Worm (Caenorhabditis elegans) whole organism, L1 larva: ENCODE data around the gene sri-9.

Experiments
- C16A3.4 ChIP-seq: fragments of 150-350 bp; optimal IDR thresholded peaks from 2 replicates; lab custom pipeline; 2014; ENCODE audit warnings: missing biosample characterization, missing genetic modification characterization
- C34B4.2 ChIP-seq: sonication (generic microtip); optimal IDR thresholded peaks from 2 replicates; lab custom pipeline; 2017; ENCODE audit warnings: mild to moderate bottlenecking, missing genetic modification characterization, missing compliant biosample characterization
- Y116A8C.19 ChIP-seq: sonication (generic microtip); optimal IDR thresholded peaks from 2 replicates; lab custom pipeline; 2016; ENCODE audit warnings: missing compliant biosample characterization, missing genetic modification characterization, borderline replicate concordance
- aha-1 ChIP-seq: fragments of 150-350 bp; optimal IDR thresholded peaks from 2 replicates; lab custom pipeline; 2014; ENCODE audit warnings: missing biosample characterization, missing genetic modification characterization
- dpl-1 ChIP-seq, 3 experiments: fragments of 150-350 bp in 2 of 3; sonication (generic microtip) in 1 of 3; optimal IDR thresholded peaks; 2 replicates each; lab custom pipeline; 2014 to 2017; ENCODE audit warnings: missing biosample characterization in 3 of 3, missing genetic modification characterization in 3 of 3, missing genetic modification reagents in 3 of 3
- efl-1 ChIP-seq, 4 experiments: fragments of 150-350 bp; optimal IDR thresholded peaks in 3 of 4; peaks in 1 of 4; 1 replicate in 1 of 4; 2 replicates in 3 of 4; lab custom pipeline; 2014; ENCODE audit warnings: missing biosample characterization in 2 of 4, missing genetic modification characterization in 2 of 4, missing genetic modification reagents in 2 of 4
- efl-3 ChIP-seq: fragments of 200-800 bp; sonication (Bioruptor generic); optimal IDR thresholded peaks from 2 replicates; lab custom pipeline; 2018; ENCODE audit warnings: mild to moderate bottlenecking, missing genetic modification characterization, missing compliant biosample characterization
- egl-13 ChIP-seq: sonication (generic microtip); optimal IDR thresholded peaks from 2 replicates; lab custom pipeline; 2016; ENCODE audit warnings: missing genotype, missing genetic modification reagents, missing genetic modification characterization, missing compliant biosample characterization
- egl-27 ChIP-seq, 2 experiments: fragments of 150-350 bp in 1 of 2; sonication (generic microtip); optimal IDR thresholded peaks; 3 replicates each; lab custom pipeline; 2017 to 2018; ENCODE audit warnings: missing biosample characterization in 2 of 2, missing genetic modification characterization in 2 of 2, missing genetic modification reagents in 2 of 2
- elt-2 ChIP-seq: sonication (generic microtip); optimal IDR thresholded peaks from 2 replicates; lab custom pipeline; 2016; ENCODE audit warnings: missing genetic modification characterization, mild to moderate bottlenecking, inconsistent platforms, missing compliant biosample characterization, missing genetic modification reagents
- fkh-8 ChIP-seq: sonication (generic microtip); optimal IDR thresholded peaks from 2 replicates; lab custom pipeline; 2016; ENCODE audit warnings: mild to moderate bottlenecking, missing genetic modification characterization, missing compliant biosample characterization
- hlh-17 ChIP-seq: fragments of 200-800 bp; sonication (Bioruptor generic); optimal IDR thresholded peaks from 2 replicates; lab custom pipeline; 2018; ENCODE audit warnings: missing genetic modification characterization, mild to moderate bottlenecking, missing compliant biosample characterization, moderate library complexity, borderline replicate concordance
- hpl-2 ChIP-seq: fragments of 150-350 bp; optimal IDR thresholded peaks from 2 replicates; lab custom pipeline; 2014; ENCODE audit warnings: missing biosample characterization, missing genetic modification reagents, missing genetic modification characterization
- irx-1 ChIP-seq: sonication (generic microtip); optimal IDR thresholded peaks from 2 replicates; lab custom pipeline; 2016; ENCODE audit warnings: missing genetic modification characterization, missing compliant biosample characterization
- isw-1 ChIP-seq: fragments of 200-800 bp; sonication (Bioruptor generic); IDR thresholded peaks from 2 replicates; pipeline ENCODE4 v1.3.6; 2022; ENCODE audit warnings: missing genetic modification characterization, missing compliant biosample characterization
- lin-13 ChIP-seq: fragments of 150-350 bp; optimal IDR thresholded peaks from 2 replicates; lab custom pipeline; 2014; ENCODE audit warnings: missing biosample characterization, missing genetic modification reagents, missing genetic modification characterization
- lin-14 ChIP-seq: fragments of 200-800 bp; sonication (Bioruptor generic); optimal IDR thresholded peaks from 2 replicates; lab custom pipeline; 2018; ENCODE audit warnings: mild to moderate bottlenecking, missing genetic modification characterization, moderate library complexity, missing compliant biosample characterization
- lsy-2 ChIP-seq, 2 experiments: fragments of 150-350 bp; optimal IDR thresholded peaks; 2 replicates each; lab custom pipeline; 2014; ENCODE audit warnings: missing biosample characterization in 2 of 2, missing genetic modification characterization in 2 of 2
- mab-9 ChIP-seq: fragments of 200-800 bp; sonication (Bioruptor generic); IDR thresholded peaks from 2 replicates; pipeline ENCODE4 v1.3.6; 2022; ENCODE audit warnings: missing genetic modification reagents, missing genetic modification characterization, missing compliant biosample characterization
- mep-1 ChIP-seq: fragments of 150-350 bp; optimal IDR thresholded peaks from 2 replicates; lab custom pipeline; 2014; ENCODE audit warnings: missing biosample characterization, missing genetic modification characterization
- nhr-12 ChIP-seq: sonication (generic microtip); optimal IDR thresholded peaks from 2 replicates; lab custom pipeline; 2017; ENCODE audit warnings: missing biosample characterization, missing genetic modification characterization
- nhr-85 ChIP-seq: sonication (generic microtip); peaks from one replicate; lab custom pipeline; 2016; ENCODE audit warnings: missing genetic modification characterization, inconsistent platforms, missing compliant biosample characterization
- nhr-90 ChIP-seq: sonication (generic microtip); optimal IDR thresholded peaks from 2 replicates; lab custom pipeline; 2016; ENCODE audit warnings: mild to moderate bottlenecking, missing genetic modification characterization, missing compliant biosample characterization; ENCODE audit not compliant: poor library complexity
- pag-3 ChIP-seq: sonication (generic microtip); optimal IDR thresholded peaks from 2 replicates; lab custom pipeline; 2017; ENCODE audit warnings: missing genetic modification characterization, mild to moderate bottlenecking, missing compliant biosample characterization, antibody characterized with exemption, borderline replicate concordance; ENCODE audit not compliant: insufficient read depth
- pax-3 ChIP-seq: fragments of 200-800 bp; sonication (Bioruptor generic); optimal IDR thresholded peaks from 2 replicates; lab custom pipeline; 2018; ENCODE audit warnings: mild to moderate bottlenecking, missing genetic modification characterization, moderate library complexity, missing compliant biosample characterization
- pqm-1 ChIP-seq: sonication (generic microtip); optimal IDR thresholded peaks from 3 replicates; lab custom pipeline; 2017; ENCODE audit warnings: missing biosample characterization, missing genetic modification characterization
- rnt-1 ChIP-seq: sonication (generic microtip); optimal IDR thresholded peaks from 2 replicates; lab custom pipeline; 2016; ENCODE audit warnings: mild to moderate bottlenecking, missing genetic modification characterization, moderate library complexity, missing compliant biosample characterization
- skn-1 ChIP-seq: fragments of 150-350 bp; optimal IDR thresholded peaks from 2 replicates; lab custom pipeline; 2014; ENCODE audit warnings: missing biosample characterization, missing genetic modification characterization
- snpc-4 ChIP-seq: fragments of 150-350 bp; optimal IDR thresholded peaks from 2 replicates; lab custom pipeline; 2014; ENCODE audit warnings: missing biosample characterization, missing genetic modification characterization
- sox-4 ChIP-seq: sonication (generic microtip); optimal IDR thresholded peaks from 2 replicates; lab custom pipeline; 2016; ENCODE audit warnings: missing genetic modification characterization, missing compliant biosample characterization
- sptf-1 ChIP-seq: fragments of 150-350 bp; optimal IDR thresholded peaks from 2 replicates; lab custom pipeline; 2014; ENCODE audit warnings: missing biosample characterization, missing genetic modification characterization
- swsn-7 ChIP-seq: sonication (generic microtip); optimal IDR thresholded peaks from 2 replicates; lab custom pipeline; 2016; ENCODE audit warnings: missing genetic modification characterization, missing compliant biosample characterization
- tbx-2 ChIP-seq: sonication (generic microtip); optimal IDR thresholded peaks from 2 replicates; lab custom pipeline; 2016; ENCODE audit warnings: missing genetic modification characterization, missing compliant biosample characterization
- unc-86 ChIP-seq: sonication (generic microtip); optimal IDR thresholded peaks from 2 replicates; lab custom pipeline; 2016; ENCODE audit warnings: missing genetic modification characterization, missing compliant biosample characterization
- ztf-4 ChIP-seq: fragments of 150-350 bp; optimal IDR thresholded peaks from 2 replicates; lab custom pipeline; 2014; ENCODE audit warnings: missing biosample characterization, missing genetic modification characterization

sri-9 gene

ce11 chrV:17000635-17001034 is 632 bp upstream of the sri-9 start:
- TF ChIP-seq efl-3 (no peak), ztf-4 (tag; lab: Kevin White, UChicago) (no peak), egl-13 (tag; lab: Kevin White, UChicago) (no peak), pag-3 (tag; lab: Kevin White, UChicago) (no peak)
- TF ChIP-seq, all 84 proteins: peak for 0

ce11 chrV:17005189-17005588 is 3.9 kb downstream of the sri-9 start, which contains the start of gene srh-131:
Gene srh-131, plus strand, starts transcription at chrV:17005489.
- TF ChIP-seq irx-1 (tag; lab: Kevin White, UChicago): no peak
- TF ChIP-seq rnt-1 (tag; lab: Kevin White, UChicago): no peak
- TF ChIP-seq egl-13 (tag; lab: Kevin White, UChicago): no peak
- no peak for TF ChIP-seq mab-9 (GFP tag; lab: Robert Waterston, UW)
- TF ChIP-seq ztf-4 (tag; lab: Kevin White, UChicago): no peak
- no peak for TF ChIP-seq hlh-17 (GFP tag; lab: Kevin White, UChicago)
- TF ChIP-seq hpl-2 (GFP tag; lab: Kevin White, UChicago): no peak
- no peak for TF ChIP-seq C34B4.2 (tag; lab: Kevin White, UChicago)
- no peak for TF ChIP-seq tbx-2 (tag; lab: Kevin White, UChicago)
- no peak for TF ChIP-seq fkh-8 (tag; lab: Kevin White, UChicago)
- no peak for TF ChIP-seq dpl-1 (GFP tag; optimal IDR thresholded peaks at IDR 0.05; lab: Kevin White, UChicago)

- TF ChIP-seq pag-3 (tag; lab: Kevin White, UChicago) (no peak), mep-1 (tag; lab: Kevin White, UChicago) (no peak), egl-27 (tag; optimal IDR thresholded peaks at IDR 0.05; lab: Kevin White, UChicago) (no peak), lin-14 (no peak), pax-3 (tag; lab: Kevin White, UChicago) (no peak), sox-4 (tag; lab: Kevin White, UChicago) (no peak), Y116A8C.19 (no peak), unc-86 (tag; lab: Kevin White, UChicago) (no peak), C16A3.4 (tag; lab: Kevin White, UChicago) (no peak), efl-1 (optimal IDR thresholded peaks at IDR 0.05; lab: Kevin White, UChicago) (no peak), efl-1 (GFP tag; optimal IDR thresholded peaks at IDR 0.05 in 1 of 2; lab: Kevin White, UChicago) (no peak), elt-2 (tag; lab: Kevin White, UChicago) (no peak), sptf-1 (tag; lab: Kevin White, UChicago) (no peak), isw-1 (no peak)
- TF ChIP-seq, all 84 proteins: peak for 0
These were observed 7.0 kb downstream of the sri-9 start, which contains the start of gene sri-69 for ce11 chrV:17008302-17008701. Gene sri-69, minus strand, starts transcription at chrV:17008402.

ce11 chrV:17009342-17010064 is 8.2 kb downstream of the sri-9 start, which contains the start of the genes clc-12 and clec-240:
Gene clc-12, minus strand, starts transcription at chrV:17009388.
Gene clec-240, plus strand, starts transcription at chrV:17010014.
- TF ChIP-seq elt-2 (tag; lab: Kevin White, UChicago) (peak; percentile 69), sptf-1 (tag; lab: Kevin White, UChicago) (no peak)

ce11 chrV:17013232-17013631 is 12.0 kb downstream of the sri-9 start, which contains the start of gene clec-241:
Gene clec-241, minus strand, starts transcription at chrV:17013332.
- TF ChIP-seq lin-13 (GFP tag; lab: Kevin White, UChicago): no peak
- no peak for TF ChIP-seq isw-1
- TF ChIP-seq nhr-12 (tag; lab: Kevin White, UChicago): no peak
- no peak for TF ChIP-seq nhr-85 (tag; lab: Kevin White, UChicago)
- no peak for TF ChIP-seq mab-9 (GFP tag; lab: Robert Waterston, UW)
- TF ChIP-seq pqm-1 (tag; lab: Kevin White, UChicago): no peak
- no peak for TF ChIP-seq skn-1 (tag; lab: Kevin White, UChicago)
- TF ChIP-seq snpc-4 (tag; lab: Kevin White, UChicago): no peak
- TF ChIP-seq swsn-7 (tag; lab: Kevin White, UChicago): no peak
- no peak for TF ChIP-seq dpl-1 (GFP tag; optimal IDR thresholded peaks at IDR 0.05; lab: Kevin White, UChicago)
- no peak for TF ChIP-seq aha-1 (tag; lab: Kevin White, UChicago)
- no peak for TF ChIP-seq nhr-90 (tag; lab: Kevin White, UChicago)
- TF ChIP-seq lsy-2 (tag; optimal IDR thresholded peaks at IDR 0.05; lab: Kevin White, UChicago): no peak
